Worm (Caenorhabditis elegans) whole organism, young adult: ENCODE data around the gene mrp-4.

Source experiments
- F49E8.2 ChIP-seq: sonication (generic microtip); optimal IDR thresholded peaks from 3 replicates; lab custom pipeline; 2017; ENCODE audit warnings: missing genetic modification characterization, mild to moderate bottlenecking, missing compliant biosample characterization, antibody characterized with exemption, moderate library complexity; ENCODE audit not compliant: insufficient read depth
- ama-1 ChIP-seq, 3 experiments: fragments of 150-350 bp in 1 of 3; sonication (generic microtip) in 2 of 3; optimal IDR thresholded peaks; 2 replicates each; lab custom pipeline; 2014 to 2018; ENCODE audit warnings: missing biosample characterization in 2 of 3, missing genetic modification characterization in 2 of 3, missing genetic modification reagents in 2 of 3
- let-607 ChIP-seq, 2 experiments: fragments of 200-800 bp in 1 of 2; sonication (Bioruptor generic) in 1 of 2; sonication (generic microtip) in 1 of 2; optimal IDR thresholded peaks; 2 replicates each; lab custom pipeline; 2016 to 2018; ENCODE audit warnings: mild to moderate bottlenecking in 2 of 2, missing compliant biosample characterization in 2 of 2, missing genetic modification characterization in 2 of 2, moderate library complexity in 2 of 2, missing genotype in 1 of 2
- nhr-90 ChIP-seq: sonication (generic microtip); optimal IDR thresholded peaks from 2 replicates; lab custom pipeline; 2016; ENCODE audit warnings: missing genotype, mild to moderate bottlenecking, missing genetic modification characterization, missing compliant biosample characterization

DNA sequence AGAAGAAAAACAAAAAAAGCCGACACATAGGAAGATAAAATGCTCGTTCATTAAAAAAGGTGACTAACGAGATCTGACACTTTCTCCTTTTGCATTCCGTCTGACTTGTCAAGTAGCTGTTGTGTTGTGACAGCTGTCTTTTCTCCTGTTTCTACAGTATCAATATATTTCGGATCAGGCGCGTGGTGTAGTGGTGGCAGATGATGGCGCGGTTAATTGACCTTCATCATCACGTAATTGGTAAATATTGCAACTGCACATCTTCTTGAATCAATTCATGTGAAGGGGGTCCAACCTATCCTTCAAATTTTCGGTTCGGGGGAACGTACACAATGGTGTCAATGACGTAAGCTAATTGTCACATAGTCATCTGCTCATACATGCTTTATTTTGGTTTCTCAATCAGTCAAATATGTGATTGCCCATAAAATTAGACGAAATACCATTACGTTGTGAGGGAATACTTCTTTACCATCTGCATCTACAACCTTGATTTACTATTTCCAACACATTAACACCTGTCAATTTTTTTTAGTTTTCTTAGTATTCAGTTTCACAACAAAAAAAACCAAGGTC is 35.8 kb upstream of the mrp-4 start:
- TF ChIP-seq ama-1 (optimal IDR thresholded peaks at IDR 0.05; lab: Kevin White, UChicago): no peak
- TF ChIP-seq ama-1 (GFP tag; optimal IDR thresholded peaks at IDR 0.05; lab: Kevin White, UChicago): no peak
- no peak for TF ChIP-seq let-607 (tag; optimal IDR thresholded peaks at IDR 0.05; lab: Kevin White, UChicago)
- TF ChIP-seq nhr-90 (tag; lab: Kevin White, UChicago): no peak
- no peak for TF ChIP-seq F49E8.2 (tag; lab: Kevin White, UChicago)
